Worm (Caenorhabditis elegans) whole organism, L4 larva: Measurements from ENCODE around the gene Y75B8A.18.

ENCODE experiments used
- egl-27 ChIP-seq: sonication (generic microtip); optimal IDR thresholded peaks from 3 replicates; lab custom pipeline; 2017; ENCODE audit warnings: missing biosample characterization, missing genetic modification reagents, missing genetic modification characterization
- lin-39 ChIP-seq: fragments of 150-350 bp; optimal IDR thresholded peaks from 2 replicates; lab custom pipeline; 2014; ENCODE audit warnings: missing biosample characterization, missing genetic modification reagents, missing genetic modification characterization
- nhr-111 ChIP-seq: fragments of 200-800 bp; sonication (Bioruptor generic); optimal IDR thresholded peaks from 2 replicates; lab custom pipeline; 2018; ENCODE audit warnings: mild to moderate bottlenecking, missing genetic modification characterization, missing compliant biosample characterization
- nhr-237 ChIP-seq: sonication (generic microtip); optimal IDR thresholded peaks from 2 replicates; lab custom pipeline; 2017; ENCODE audit warnings: missing biosample characterization, missing genetic modification characterization
- nhr-77 ChIP-seq: fragments of 150-350 bp; optimal IDR thresholded peaks from 2 replicates; lab custom pipeline; 2014; ENCODE audit warnings: missing biosample characterization, missing genetic modification characterization
- pqm-1 ChIP-seq: sonication (generic microtip); optimal IDR thresholded peaks from 2 replicates; lab custom pipeline; 2017; ENCODE audit warnings: missing biosample characterization, missing genetic modification characterization
- ztf-11 ChIP-seq: fragments of 150-350 bp; optimal IDR thresholded peaks from 2 replicates; lab custom pipeline; 2014; ENCODE audit warnings: missing biosample characterization, missing genetic modification characterization

- TF ChIP-seq nhr-111 (GFP tag; lab: Kevin White, UChicago) (no peak), lin-39 (no peak), egl-27 (no peak), ztf-11 (tag; lab: Kevin White, UChicago) (no peak), nhr-237 (no peak), nhr-77 (tag; lab: Kevin White, UChicago) (no peak), pqm-1 (tag; lab: Kevin White, UChicago) (no peak)
Observed at ce11 chrIII:12215596-12215995, 10.4 kb downstream of the Y75B8A.18 start, which contains the start of gene Y75B8A.13.
